Worm (Caenorhabditis elegans): Measurements from ENCODE around the gene spp-9.

DNA sequence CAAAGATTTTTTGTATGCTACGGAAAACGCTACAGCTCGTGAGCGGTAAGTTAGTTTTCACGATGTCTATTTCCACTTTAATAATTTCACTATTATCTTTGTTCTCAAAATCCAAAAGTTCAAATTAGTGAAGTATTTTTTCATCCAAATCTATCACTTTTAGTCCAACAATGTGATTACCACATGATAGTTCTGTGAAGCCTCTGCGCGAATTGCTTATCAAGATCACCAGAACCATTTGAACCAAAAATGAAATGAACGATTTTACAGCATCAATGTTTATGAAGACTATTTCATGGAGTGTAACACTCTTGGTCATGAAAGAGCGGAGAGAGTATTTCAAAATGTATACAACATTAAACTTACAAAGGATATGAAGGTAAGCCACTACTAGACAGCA, 46.9 kb downstream of the spp-9 start:
- TF ChIP-seq unc-62 (GFP tag; optimal IDR thresholded peaks at IDR 0.05) (no peak), nhr-12 (tag; optimal IDR thresholded peaks at IDR 0.05) (no peak), tbx-8 (GFP tag; optimal IDR thresholded peaks at IDR 0.05) (no peak)
